Worm (Caenorhabditis elegans) whole organism, mixed stage, embryonic: ENCODE measurements around the gene djr-1.1.

Experiments
- M03D4.4 ChIP-seq: sonication (generic microtip); optimal IDR thresholded peaks from 2 replicates; lab custom pipeline; 2017; ENCODE audit warnings: mild to moderate bottlenecking, missing genetic modification characterization, missing compliant biosample characterization
- bed-3 ChIP-seq: fragments of 200-800 bp; sonication (Bioruptor generic); optimal IDR thresholded peaks from 3 replicates; lab custom pipeline; 2018; ENCODE audit warnings: mild to moderate bottlenecking, missing genetic modification characterization, moderate library complexity, missing compliant biosample characterization
- ceh-39 ChIP-seq: fragments of 150-350 bp; optimal IDR thresholded peaks from 2 replicates; lab custom pipeline; 2014; ENCODE audit warnings: missing biosample characterization, missing genetic modification characterization
- ceh-43 ChIP-seq: fragments of 200-800 bp; sonication (Bioruptor generic); optimal IDR thresholded peaks from 2 replicates; lab custom pipeline; 2018; ENCODE audit warnings: mild to moderate bottlenecking, missing genetic modification characterization, moderate library complexity, missing compliant biosample characterization
- ceh-83 ChIP-seq: fragments of 200-800 bp; sonication (Bioruptor generic); optimal IDR thresholded peaks from 2 replicates; lab custom pipeline; 2018; ENCODE audit warnings: mild to moderate bottlenecking, missing genetic modification characterization, missing compliant biosample characterization
- ces-1 ChIP-seq: fragments of 150-350 bp; optimal IDR thresholded peaks from 2 replicates; lab custom pipeline; 2014; ENCODE audit warnings: missing biosample characterization, missing genetic modification reagents, missing genetic modification characterization
- cnd-1 ChIP-seq: fragments of 200-800 bp; sonication (Bioruptor generic); optimal IDR thresholded peaks from 2 replicates; lab custom pipeline; 2018; ENCODE audit warnings: mild to moderate bottlenecking, missing genetic modification characterization, missing compliant biosample characterization
- elt-1 ChIP-seq: sonication (generic microtip); optimal IDR thresholded peaks from 2 replicates; lab custom pipeline; 2017; ENCODE audit warnings: missing genetic modification characterization, mild to moderate bottlenecking, missing compliant biosample characterization, antibody characterized with exemption, moderate library complexity, borderline replicate concordance; ENCODE audit not compliant: insufficient read depth
- elt-3 ChIP-seq: fragments of 150-350 bp; optimal IDR thresholded peaks from 2 replicates; lab custom pipeline; 2014; ENCODE audit warnings: missing biosample characterization, missing genetic modification characterization
- flh-1 ChIP-seq: fragments of 200-800 bp; sonication (Bioruptor generic); optimal IDR thresholded peaks from 2 replicates; lab custom pipeline; 2018; ENCODE audit warnings: mild to moderate bottlenecking, missing genetic modification characterization, moderate library complexity, missing compliant biosample characterization
- ham-2 ChIP-seq: fragments of 200-800 bp; sonication (Bioruptor generic); optimal IDR thresholded peaks from 2 replicates; lab custom pipeline; 2018; ENCODE audit warnings: mild to moderate bottlenecking, missing genetic modification characterization, missing compliant biosample characterization
- hlh-1 ChIP-seq: fragments of 150-350 bp; optimal IDR thresholded peaks from 2 replicates; lab custom pipeline; 2014; ENCODE audit warnings: missing biosample characterization, missing genetic modification reagents, missing genetic modification characterization
- lin-13 ChIP-seq: fragments of 150-350 bp; optimal IDR thresholded peaks from 2 replicates; lab custom pipeline; 2014; ENCODE audit warnings: missing biosample characterization, missing genetic modification characterization
- lin-32 ChIP-seq: fragments of 200-800 bp; sonication (Bioruptor generic); optimal IDR thresholded peaks from 2 replicates; lab custom pipeline; 2018; ENCODE audit warnings: mild to moderate bottlenecking, missing genetic modification characterization, missing compliant biosample characterization
- mab-5 ChIP-seq: fragments of 150-350 bp; optimal IDR thresholded peaks from 2 replicates; lab custom pipeline; 2014; ENCODE audit warnings: missing biosample characterization, missing genetic modification characterization
- mep-1 ChIP-seq: fragments of 150-350 bp; optimal IDR thresholded peaks from 2 replicates; lab custom pipeline; 2017; ENCODE audit warnings: missing biosample characterization, missing genetic modification reagents, missing genetic modification characterization, inconsistent platforms
- mls-2 ChIP-seq: sonication (generic microtip); optimal IDR thresholded peaks from 2 replicates; lab custom pipeline; 2016; ENCODE audit warnings: mild to moderate bottlenecking, missing genetic modification characterization, moderate library complexity, missing compliant biosample characterization
- nhr-12 ChIP-seq: fragments of 150-350 bp; optimal IDR thresholded peaks from 2 replicates; lab custom pipeline; 2014; ENCODE audit warnings: missing biosample characterization, missing genetic modification characterization
- nhr-2 ChIP-seq: fragments of 150-350 bp; optimal IDR thresholded peaks from 2 replicates; lab custom pipeline; 2014; ENCODE audit warnings: missing biosample characterization, missing genetic modification characterization
- nhr-237 ChIP-seq: fragments of 150-350 bp; optimal IDR thresholded peaks from 2 replicates; lab custom pipeline; 2014; ENCODE audit warnings: missing biosample characterization, missing genetic modification characterization
- nhr-28 ChIP-seq: fragments of 150-350 bp; optimal IDR thresholded peaks from 2 replicates; lab custom pipeline; 2014; ENCODE audit warnings: missing biosample characterization, missing genetic modification characterization
- nhr-76 ChIP-seq: sonication (generic microtip); optimal IDR thresholded peaks from 2 replicates; lab custom pipeline; 2017; ENCODE audit warnings: missing biosample characterization, missing genetic modification characterization
- pha-4 ChIP-seq: fragments of 150-350 bp; optimal IDR thresholded peaks from 2 replicates; lab custom pipeline; 2018; ENCODE audit warnings: missing biosample characterization, missing genetic modification reagents, missing genetic modification characterization
- sem-2 ChIP-seq: fragments of 200-800 bp; sonication (Bioruptor generic); optimal IDR thresholded peaks from 2 replicates; lab custom pipeline; 2018; ENCODE audit warnings: mild to moderate bottlenecking, missing genetic modification characterization, missing compliant biosample characterization
- snpc-4 ChIP-seq: fragments of 150-350 bp; optimal IDR thresholded peaks from 2 replicates; lab custom pipeline; 2014; ENCODE audit warnings: missing biosample characterization, missing genetic modification characterization
- sptf-1 ChIP-seq: sonication (generic microtip); optimal IDR thresholded peaks from 2 replicates; lab custom pipeline; 2017; ENCODE audit warnings: mild to moderate bottlenecking, missing genetic modification characterization, moderate library complexity, missing compliant biosample characterization
- tbx-8 ChIP-seq: fragments of 200-800 bp; sonication (Bioruptor generic); optimal IDR thresholded peaks from 2 replicates; lab custom pipeline; 2018; ENCODE audit warnings: mild to moderate bottlenecking, missing genetic modification characterization, moderate library complexity, missing compliant biosample characterization
- unc-120 ChIP-seq: sonication (generic microtip); optimal IDR thresholded peaks from 2 replicates; lab custom pipeline; 2017; ENCODE audit warnings: missing genetic modification characterization, missing compliant biosample characterization; ENCODE audit not compliant: poor library complexity, severe bottlenecking
- unc-39 ChIP-seq: fragments of 150-350 bp; optimal IDR thresholded peaks from 2 replicates; lab custom pipeline; 2014; ENCODE audit warnings: missing biosample characterization, missing genetic modification characterization
- zip-8 ChIP-seq: fragments of 150-350 bp; optimal IDR thresholded peaks from 2 replicates; lab custom pipeline; 2014; ENCODE audit warnings: missing biosample characterization, missing genetic modification characterization
- ztf-11 ChIP-seq: fragments of 150-350 bp; optimal IDR thresholded peaks from 2 replicates; lab custom pipeline; 2014; ENCODE audit warnings: missing biosample characterization, missing genetic modification characterization

Gene djr-1.1

DNA sequence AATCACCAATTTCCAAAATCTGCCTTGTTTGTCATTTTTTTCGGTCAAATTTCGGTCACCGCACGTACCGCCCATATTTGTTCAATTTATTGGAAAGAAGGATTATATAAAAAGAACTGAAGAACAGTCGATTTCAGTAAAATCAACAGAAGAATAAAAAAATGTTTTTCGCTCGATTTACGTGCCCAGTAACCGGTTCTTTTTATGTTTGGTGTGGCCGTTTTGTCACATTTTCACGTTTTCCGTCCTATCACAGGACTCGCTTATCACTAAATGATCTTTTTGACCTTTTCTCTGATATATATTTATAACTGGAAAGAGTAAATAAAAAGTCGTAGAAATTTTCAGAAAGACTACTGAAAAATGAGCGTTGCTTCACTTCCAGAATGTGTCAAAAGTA lies 29.1 kb downstream of the djr-1.1 start, which contains the start of gene far-7:
far-7 (plus strand) TSS at position 331 of the 400 bp plus-strand sequence.
- no peak for TF ChIP-seq ztf-11 (tag; lab: Kevin White, UChicago)
- no peak for TF ChIP-seq nhr-12 (tag; lab: Kevin White, UChicago)
- no peak for TF ChIP-seq ham-2 (GFP tag; lab: Kevin White, UChicago)
- TF ChIP-seq snpc-4, result no peak
- no peak for TF ChIP-seq nhr-28
- no peak for TF ChIP-seq hlh-1 (tag; lab: Kevin White, UChicago)
- no peak for TF ChIP-seq nhr-76
- TF ChIP-seq tbx-8, result no peak
- TF ChIP-seq ceh-39 (tag; lab: Kevin White, UChicago), result no peak
- TF ChIP-seq flh-1 (GFP tag; lab: Kevin White, UChicago), result no peak
- TF ChIP-seq unc-39 (tag; lab: Kevin White, UChicago), result no peak
- TF ChIP-seq lin-13 (tag; lab: Kevin White, UChicago), result no peak
- TF ChIP-seq cnd-1 (tag; lab: Kevin White, UChicago), result no peak
- TF ChIP-seq zip-8 (tag; lab: Kevin White, UChicago), result no peak
- TF ChIP-seq mab-5 (tag; lab: Kevin White, UChicago), result no peak
- no peak for TF ChIP-seq M03D4.4 (tag; lab: Kevin White, UChicago)
- TF ChIP-seq ceh-43 (GFP tag; lab: Kevin White, UChicago), result no peak
- TF ChIP-seq elt-1 (tag; lab: Kevin White, UChicago), result no peak
- TF ChIP-seq mls-2, result no peak
- no peak for TF ChIP-seq mep-1 (tag; lab: Kevin White, UChicago)

DNA sequence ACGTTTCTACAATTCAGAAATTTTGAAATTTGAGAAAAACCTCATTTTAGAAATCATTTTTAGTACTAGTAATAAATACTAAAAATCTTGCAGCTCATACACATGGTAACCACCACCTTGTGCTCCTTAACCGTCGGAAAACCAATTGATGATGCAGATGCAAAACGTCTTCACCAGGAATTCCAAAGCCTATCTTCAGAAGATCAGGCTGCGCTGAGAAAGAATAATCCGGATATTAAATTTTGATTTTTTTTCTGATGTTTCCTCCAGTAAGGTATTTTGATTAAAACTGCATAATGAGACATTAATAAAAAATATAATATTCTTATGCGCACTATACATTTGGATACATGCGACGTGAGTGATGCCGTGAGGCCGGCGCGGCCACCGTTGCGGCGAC lies 30.4 kb downstream of the djr-1.1 start:
- TF ChIP-seq sptf-1 (no peak), unc-120 (tag; lab: Kevin White, UChicago) (no peak), mab-5 (tag; lab: Kevin White, UChicago) (no peak), ztf-11 (tag; lab: Kevin White, UChicago) (no peak), hlh-1 (tag; lab: Kevin White, UChicago) (no peak), snpc-4 (no peak), pha-4 (tag; lab: Kevin White, UChicago) (no peak), sem-2 (GFP tag; lab: Kevin White, UChicago) (no peak), M03D4.4 (tag; lab: Kevin White, UChicago) (no peak), nhr-2 (no peak), ham-2 (GFP tag; lab: Kevin White, UChicago) (no peak), tbx-8 (no peak), flh-1 (GFP tag; lab: Kevin White, UChicago) (no peak), ceh-39 (tag; lab: Kevin White, UChicago) (no peak), ceh-83 (GFP tag; lab: Kevin White, UChicago) (no peak), mep-1 (tag; lab: Kevin White, UChicago) (no peak), elt-3 (tag; lab: Kevin White, UChicago) (no peak)

DNA sequence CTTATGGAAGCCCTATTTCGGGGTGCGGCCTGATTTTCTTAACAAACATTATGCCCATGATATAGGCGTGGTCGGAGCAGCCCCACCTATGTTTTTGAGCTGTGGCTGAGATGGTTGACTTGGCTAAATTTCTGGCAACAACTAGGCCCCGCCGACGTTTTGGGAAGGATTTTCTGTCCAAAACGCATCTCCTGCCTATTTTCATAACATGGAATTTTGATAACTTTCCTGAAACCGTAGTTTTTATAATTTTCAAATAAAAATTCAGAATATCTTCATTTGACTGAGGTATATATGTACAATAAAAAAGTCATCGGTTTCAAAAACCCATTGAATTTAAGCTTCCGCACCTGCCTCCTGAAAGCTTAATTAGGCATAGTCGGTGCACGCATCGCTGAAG lies 30.8 kb downstream of the djr-1.1 start:
- TF ChIP-seq bed-3, result no peak
- TF ChIP-seq, all 35 proteins: peak for 0

DNA sequence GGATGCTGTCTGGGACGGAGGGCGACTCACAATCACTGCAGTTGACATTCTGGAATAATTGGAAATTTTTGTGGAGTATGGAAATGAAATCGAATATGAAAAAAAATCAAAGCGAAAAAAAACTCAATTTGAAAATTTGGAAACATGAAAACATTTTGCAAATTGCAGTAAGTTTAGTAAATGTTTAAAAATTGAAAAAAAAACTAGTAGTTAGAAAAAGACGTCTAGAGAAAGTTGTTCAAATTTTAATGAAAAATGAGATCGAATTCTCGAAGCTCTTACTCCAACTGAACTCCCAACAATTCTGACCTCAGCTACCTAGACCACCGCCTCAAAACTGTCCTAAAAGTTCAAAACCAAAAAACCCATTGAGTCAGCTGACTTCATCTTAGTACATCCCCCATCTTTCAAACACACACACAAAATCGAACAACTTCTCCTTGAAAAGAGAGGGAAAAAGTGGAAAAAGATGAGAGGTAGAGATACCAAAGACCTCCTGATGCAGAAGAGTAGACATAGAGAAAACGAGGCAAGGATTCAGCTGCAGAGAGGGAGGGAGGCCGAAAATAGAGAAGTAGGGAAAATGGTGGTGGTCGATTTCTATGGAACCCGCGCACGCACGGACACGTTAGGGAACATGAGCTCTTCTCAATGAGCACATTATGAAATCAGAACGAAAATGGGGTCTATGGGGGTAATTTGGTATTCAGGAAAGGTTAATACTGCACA lies 32.8 kb downstream of the djr-1.1 start, which contains the start of gene K01A2.10:
K01A2.10 (minus strand) TSS at position 51 of the 729 bp plus-strand sequence.
- no peak for TF ChIP-seq M03D4.4 (tag; lab: Kevin White, UChicago)
- TF ChIP-seq flh-1 (GFP tag; lab: Kevin White, UChicago), result no peak
- peak; percentile 1 for TF ChIP-seq mep-1 (tag; lab: Kevin White, UChicago)
- no peak for TF ChIP-seq elt-3 (tag; lab: Kevin White, UChicago)
- no peak for TF ChIP-seq nhr-28
- no peak for TF ChIP-seq nhr-76
- TF ChIP-seq nhr-237, result no peak
- no peak for TF ChIP-seq bed-3
- TF ChIP-seq hlh-1 (tag; lab: Kevin White, UChicago), result peak; percentile 26
- TF ChIP-seq sptf-1, result peak; percentile 15

DNA sequence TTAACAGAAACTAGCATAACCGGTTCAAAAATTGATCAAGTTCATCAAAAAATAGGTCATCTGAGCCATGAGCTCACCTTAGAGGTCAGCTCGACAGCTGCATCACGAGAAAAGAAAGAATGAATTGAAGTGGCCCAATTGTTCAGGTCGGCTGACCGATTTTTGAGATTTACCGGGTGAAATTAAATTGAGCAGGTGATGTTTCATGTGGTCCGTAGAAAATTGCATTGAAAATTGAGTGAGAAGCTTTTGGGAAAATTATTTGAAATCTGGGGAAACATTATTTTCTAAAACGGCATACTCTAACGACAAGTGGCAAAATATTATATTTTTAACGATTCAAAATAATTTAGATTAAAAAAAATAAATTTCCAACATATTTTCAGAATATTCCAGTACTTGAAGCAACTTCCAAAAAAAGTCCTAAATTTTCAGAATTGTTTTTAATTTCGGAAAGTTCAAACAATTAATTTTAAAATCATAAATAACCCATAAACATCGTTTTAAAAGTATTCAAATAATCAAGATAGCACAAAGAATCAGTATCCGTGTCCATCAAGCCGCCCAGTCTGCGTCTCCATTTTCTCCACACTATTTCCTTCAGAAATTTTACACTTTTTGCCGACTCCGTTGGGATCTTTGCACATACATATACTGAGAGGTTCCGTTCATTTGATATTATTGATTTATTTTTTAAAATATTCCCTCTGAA lies 35.4 kb downstream of the djr-1.1 start, which contains the start of gene sgcb-1:
sgcb-1 (plus strand) TSS at position 662 of the 712 bp plus-strand sequence.
- TF ChIP-seq ztf-11 (tag; lab: Kevin White, UChicago), result no peak
- TF ChIP-seq bed-3, result no peak
- no peak for TF ChIP-seq tbx-8
- TF ChIP-seq nhr-76, result no peak
- TF ChIP-seq pha-4 (tag; lab: Kevin White, UChicago), result no peak
- no peak for TF ChIP-seq elt-3 (tag; lab: Kevin White, UChicago)
- no peak for TF ChIP-seq lin-13 (tag; lab: Kevin White, UChicago)
- no peak for TF ChIP-seq zip-8 (tag; lab: Kevin White, UChicago)
- no peak for TF ChIP-seq hlh-1 (tag; lab: Kevin White, UChicago)
- no peak for TF ChIP-seq ces-1 (GFP tag; lab: Kevin White, UChicago)
- TF ChIP-seq ceh-39 (tag; lab: Kevin White, UChicago), result no peak
- TF ChIP-seq mep-1 (tag; lab: Kevin White, UChicago), result no peak
- TF ChIP-seq flh-1 (GFP tag; lab: Kevin White, UChicago), result no peak
- TF ChIP-seq lin-32 (GFP tag; lab: Kevin White, UChicago), result no peak
